Fruit fly (Drosophila melanogaster) whole organism, wandering third instar larva: ENCODE measurements around the gene Ugt307A1.

Source experiments
- Abd-B ChIP-seq: fragments of >200 bp; optimal IDR thresholded peaks from 2 replicates; lab custom pipeline; 2017; ENCODE audit warnings: missing biosample characterization, missing genetic modification characterization
- CG9705 ChIP-seq: fragments of 200-800 bp; sonication (Bioruptor generic); optimal IDR thresholded peaks from 2 replicates; lab custom pipeline; 2018; ENCODE audit warnings: missing biosample characterization, mild to moderate bottlenecking, missing genetic modification characterization
- CrebA ChIP-seq: fragments of 200-800 bp; sonication (Bioruptor generic); optimal IDR thresholded peaks from 2 replicates; lab custom pipeline; 2016; ENCODE audit warnings: missing biosample characterization, mild to moderate bottlenecking, missing genetic modification characterization, borderline replicate concordance
- Dfd ChIP-seq: fragments of >200 bp; optimal IDR thresholded peaks from 2 replicates; lab custom pipeline; 2017; ENCODE audit warnings: missing biosample characterization, missing genetic modification characterization
- Dif ChIP-seq: fragments of 200-275, 200-300 bp; sonication (Bioruptor generic); optimal IDR thresholded peaks from 2 replicates; lab custom pipeline; 2018; ENCODE audit warnings: missing biosample characterization, missing genetic modification characterization; ENCODE audit not compliant: partially characterized antibody
- GATAd ChIP-seq: sonication (Bioruptor generic); optimal IDR thresholded peaks from 2 replicates; lab custom pipeline; 2016; ENCODE audit warnings: missing biosample characterization, missing genetic modification characterization
- HLH106 ChIP-seq: fragments of 200-800 bp; optimal IDR thresholded peaks from 3 replicates; lab custom pipeline; 2019; ENCODE audit warnings: missing biosample characterization, mild to moderate bottlenecking, missing genetic modification characterization, moderate library complexity
- Hnf4 ChIP-seq: fragments of 200-800 bp; sonication (Bioruptor generic); optimal IDR thresholded peaks from 2 replicates; lab custom pipeline; 2016; ENCODE audit warnings: missing biosample characterization, mild to moderate bottlenecking, missing genetic modification characterization
- Hr78 ChIP-seq: fragments of >200 bp; optimal IDR thresholded peaks from 2 replicates; lab custom pipeline; 2017; ENCODE audit warnings: missing biosample characterization, missing genetic modification characterization
- Jra ChIP-seq: sonication (Bioruptor generic); optimal IDR thresholded peaks from 2 replicates; lab custom pipeline; 2016; ENCODE audit warnings: missing biosample characterization, missing genetic modification characterization
- Mio ChIP-seq: sonication (Bioruptor generic); optimal IDR thresholded peaks from 2 replicates; lab custom pipeline; 2016; ENCODE audit warnings: missing biosample characterization, missing genetic modification characterization
- Myc ChIP-seq: fragments of >200 bp; optimal IDR thresholded peaks from 2 replicates; lab custom pipeline; 2017
- N ChIP-seq: fragments of >200 bp; optimal IDR thresholded peaks from 2 replicates; lab custom pipeline; 2018; ENCODE audit warnings: missing biosample characterization, missing external identifiers, missing genetic modification characterization
- OdsH ChIP-seq: fragments of 200-800 bp; sonication (Bioruptor generic); optimal IDR thresholded peaks from 2 replicates; lab custom pipeline; 2016; ENCODE audit warnings: missing biosample characterization, mild to moderate bottlenecking, missing genetic modification characterization
- Rel ChIP-seq, 2 experiments: fragments of 200-800 bp; sonication (Bioruptor generic) in 1 of 2; optimal IDR thresholded peaks; 2 replicates in 1 of 2; 3 replicates in 1 of 2; lab custom pipeline; 2016 to 2019; ENCODE audit warnings: mild to moderate bottlenecking in 2 of 2, missing biosample characterization in 2 of 2, missing genetic modification characterization in 2 of 2, moderate library complexity in 1 of 2
- Sp1 ChIP-seq: fragments of 200-800 bp; sonication (Bioruptor generic); optimal IDR thresholded peaks from 3 replicates; lab custom pipeline; 2019; ENCODE audit warnings: missing biosample characterization, mild to moderate bottlenecking, missing genetic modification characterization, moderate library complexity
- br ChIP-seq: fragments of 200-800 bp; sonication (Bioruptor generic); optimal IDR thresholded peaks from 2 replicates; lab custom pipeline; 2016; ENCODE audit warnings: missing biosample characterization, missing genetic modification characterization
- brk ChIP-seq: fragments of 200-800 bp; sonication (Bioruptor generic); optimal IDR thresholded peaks from 2 replicates; lab custom pipeline; 2016; ENCODE audit warnings: missing biosample characterization, mild to moderate bottlenecking, missing genetic modification characterization
- dmrt93B ChIP-seq: fragments of 200-800 bp; sonication (Bioruptor generic); optimal IDR thresholded peaks from 2 replicates; lab custom pipeline; 2018; ENCODE audit warnings: missing biosample characterization, mild to moderate bottlenecking, missing genetic modification characterization
- dsf ChIP-seq: sonication (Bioruptor generic); optimal IDR thresholded peaks from 2 replicates; lab custom pipeline; 2016; ENCODE audit warnings: missing biosample characterization, missing genetic modification characterization, borderline replicate concordance
- ey ChIP-seq: fragments of 200-800 bp; sonication (Bioruptor generic); optimal IDR thresholded peaks from 2 replicates; lab custom pipeline; 2016; ENCODE audit warnings: missing biosample characterization, missing genetic modification characterization
- foxo ChIP-seq, 2 experiments: fragments of 200-800 bp; sonication (Bioruptor generic); optimal IDR thresholded peaks; 2 replicates in 1 of 2; 3 replicates in 1 of 2; lab custom pipeline; 2016 to 2017; ENCODE audit warnings: missing biosample characterization in 2 of 2, missing genetic modification characterization in 2 of 2
- fru ChIP-seq: fragments of 200-800 bp; sonication (Bioruptor generic); optimal IDR thresholded peaks from 3 replicates; lab custom pipeline; 2016; ENCODE audit warnings: missing biosample characterization, mild to moderate bottlenecking, missing genetic modification characterization
- h ChIP-seq: fragments of 200-800 bp; sonication (Bioruptor generic); optimal IDR thresholded peaks from 3 replicates; lab custom pipeline; 2016; ENCODE audit warnings: missing biosample characterization, mild to moderate bottlenecking, missing genetic modification characterization
- jim ChIP-seq: fragments of 175-275, 200-325 bp; sonication (Bioruptor generic); optimal IDR thresholded peaks from 2 replicates; lab custom pipeline; 2016; ENCODE audit warnings: missing biosample characterization, mild to moderate bottlenecking, missing genetic modification characterization
- lola ChIP-seq: fragments of >200 bp; optimal IDR thresholded peaks from 2 replicates; lab custom pipeline; 2017; ENCODE audit warnings: missing biosample characterization, missing genetic modification characterization
- psq ChIP-seq: fragments of 200-800 bp; sonication (Bioruptor generic); optimal IDR thresholded peaks from 3 replicates; lab custom pipeline; 2017; ENCODE audit warnings: missing biosample characterization, mild to moderate bottlenecking, missing genetic modification characterization, moderate library complexity
- rgr ChIP-seq: fragments of 200-800 bp; sonication (Bioruptor generic); optimal IDR thresholded peaks from 3 replicates; lab custom pipeline; 2016; ENCODE audit warnings: missing biosample characterization, mild to moderate bottlenecking, missing genetic modification characterization
- sv ChIP-seq: fragments of 200-800 bp; sonication (Bioruptor generic); optimal IDR thresholded peaks from 3 replicates; lab custom pipeline; 2016; ENCODE audit warnings: missing biosample characterization, missing genetic modification characterization
- tai ChIP-seq: sonication (Bioruptor generic); optimal IDR thresholded peaks from 2 replicates; lab custom pipeline; 2016; ENCODE audit warnings: missing biosample characterization, missing genetic modification characterization
- usp ChIP-seq: fragments of >200 bp; optimal IDR thresholded peaks from 2 replicates; lab custom pipeline; 2017; ENCODE audit warnings: missing biosample characterization, missing genetic modification characterization
- woc ChIP-seq: sonication (Bioruptor generic); optimal IDR thresholded peaks from 2 replicates; lab custom pipeline; 2016; ENCODE audit warnings: missing biosample characterization, mild to moderate bottlenecking, missing genetic modification characterization

The Ugt307A1 gene

dm6 chr2L:7060751-7061150 lies 7.0 kb upstream of the Ugt307A1 start, which contains the start of gene Mst27D:
Gene Mst27D, minus strand, starts transcription at chr2L:7060851.
- TF ChIP-seq ey (GFP tag; lab: Kevin White, UChicago) (no peak), Mio (GFP tag; lab: Kevin White, UChicago) (no peak), usp (no peak), Hr78 (GFP tag; lab: Kevin White, UChicago) (no peak), psq (GFP tag; lab: Kevin White, UChicago) (no peak), Sp1 (GFP tag; lab: Kevin White, UChicago) (no peak), lola (GFP tag; lab: Kevin White, UChicago) (no peak), Hnf4 (no peak)

DNA sequence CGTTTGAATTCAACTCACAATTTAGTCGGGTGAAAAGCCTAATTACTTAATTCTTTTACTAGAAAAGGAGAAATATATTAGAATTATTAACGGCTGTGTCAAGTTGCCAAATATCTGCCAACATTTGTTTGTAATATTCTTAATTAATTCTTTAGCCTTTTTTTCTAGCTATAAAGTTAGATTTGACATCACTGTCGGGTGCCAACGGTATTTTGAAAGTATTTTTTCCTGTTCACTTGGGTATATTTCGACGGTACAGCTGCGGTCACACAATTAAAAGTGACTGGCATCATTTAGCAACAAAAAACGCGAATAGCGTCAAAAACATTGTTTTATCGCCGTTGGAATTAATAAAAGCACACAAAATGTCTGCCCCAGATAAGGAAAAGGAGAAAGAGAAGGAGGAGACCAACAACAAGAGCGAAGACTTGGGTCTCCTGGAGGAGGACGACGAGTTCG lies 4.0 kb upstream of the Ugt307A1 start, which contains the start of gene Sem1:
Gene Sem1 (plus strand): TSS at position 266 of the 459 bp plus-strand sequence.
- TF ChIP-seq Dif (GFP tag; lab: Kevin White, UChicago) = no peak
- peak; percentile 18 for TF ChIP-seq tai (GFP tag; lab: Kevin White, UChicago)
- no peak for TF ChIP-seq brk (GFP tag; lab: Kevin White, UChicago)
- TF ChIP-seq woc (GFP tag; lab: Kevin White, UChicago) = peak; percentile 78
- TF ChIP-seq CG9705 (GFP tag; lab: Kevin White, UChicago) = no peak
- TF ChIP-seq Mio (GFP tag; lab: Kevin White, UChicago) = no peak
- peak; percentile 3 for TF ChIP-seq HLH106
- TF ChIP-seq Rel (GFP tag; optimal IDR thresholded peaks at IDR 0.05; lab: Kevin White, UChicago) = no peak
- TF ChIP-seq Rel (tag; optimal IDR thresholded peaks at IDR 0.05; lab: Kevin White, UChicago) = peak; percentile 41
- TF ChIP-seq dmrt93B = no peak
- TF ChIP-seq Myc (lab: Kevin White, UChicago) = peak; percentile 85

- no peak for TF ChIP-seq Sp1 (GFP tag; lab: Kevin White, UChicago)
- no peak for TF ChIP-seq foxo (GFP tag; optimal IDR thresholded peaks at IDR 0.05; lab: Kevin White, UChicago)
- peak; percentile 33 for TF ChIP-seq Myc (lab: Kevin White, UChicago)
- no peak for TF ChIP-seq Hr78 (GFP tag; lab: Kevin White, UChicago)
- TF ChIP-seq N (GFP tag; lab: Kevin White, UChicago) = peak; percentile 83
These were observed 2.1 kb upstream of the Ugt307A1 start, which contains the start of gene Nuf2 for dm6 chr2L:7065687-7066086. Gene Nuf2, minus strand, starts transcription at chr2L:7065837.

- TF ChIP-seq Dif (GFP tag; lab: Kevin White, UChicago) (no peak), CrebA (GFP tag; lab: Kevin White, UChicago) (no peak), Myc (lab: Kevin White, UChicago) (peak; percentile 59)
These were observed 3.4 kb downstream of the Ugt307A1 start for dm6 chr2L:7071219-7071618.

- TF ChIP-seq HLH106 = peak; percentile 3
- TF ChIP-seq fru = peak; percentile 26
- TF ChIP-seq lola (GFP tag; lab: Kevin White, UChicago) = no peak
- peak; percentile 16 for TF ChIP-seq h (GFP tag; lab: Kevin White, UChicago)
- peak in 1 of 2 experiments; percentile 22 for TF ChIP-seq foxo (GFP tag; optimal IDR thresholded peaks at IDR 0.05; lab: Kevin White, UChicago)
- no peak for TF ChIP-seq Sp1 (GFP tag; lab: Kevin White, UChicago)
These were observed 4.1 kb downstream of the Ugt307A1 start for dm6 chr2L:7071862-7072261.

DNA sequence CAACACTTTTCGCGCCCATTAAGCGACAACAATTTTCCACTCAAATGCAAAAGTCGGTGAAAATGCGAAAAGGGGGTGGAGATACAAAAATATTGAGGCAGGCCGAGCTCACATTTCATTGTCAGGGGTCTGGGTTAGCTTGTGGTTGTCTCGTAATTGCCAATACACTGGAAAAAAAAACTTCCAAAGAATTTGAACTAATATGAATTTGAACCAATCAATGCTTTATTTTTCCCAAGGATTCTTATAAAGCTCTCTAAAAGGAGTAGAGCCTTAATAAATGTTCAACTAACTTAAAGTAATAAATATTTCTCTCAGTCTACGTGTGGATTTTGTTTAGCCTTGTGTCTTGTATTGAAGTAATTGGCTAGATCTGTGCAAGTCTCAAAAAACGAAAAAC lies 5.2 kb downstream of the Ugt307A1 start:
- TF ChIP-seq dsf (GFP tag; lab: Kevin White, UChicago) (no peak), jim (GFP tag; lab: Kevin White, UChicago) (no peak), tai (GFP tag; lab: Kevin White, UChicago) (no peak), Jra (GFP tag; lab: Kevin White, UChicago) (no peak), rgr (GFP tag; lab: Kevin White, UChicago) (no peak), OdsH (GFP tag; lab: Kevin White, UChicago) (no peak), sv (GFP tag; lab: Kevin White, UChicago) (no peak), Dif (GFP tag; lab: Kevin White, UChicago) (no peak), psq (GFP tag; lab: Kevin White, UChicago) (no peak), Dfd (GFP tag; lab: Kevin White, UChicago) (no peak), Hr78 (GFP tag; lab: Kevin White, UChicago) (no peak), br (GFP tag; lab: Kevin White, UChicago) (no peak), Mio (GFP tag; lab: Kevin White, UChicago) (no peak), Myc (lab: Kevin White, UChicago) (no peak), Abd-B (GFP tag; lab: Kevin White, UChicago) (no peak), GATAd (no peak), fru (no peak)
- TF ChIP-seq, all 38 proteins: peak for 0
